Fruit fly (Drosophila melanogaster): ENCODE measurements around the gene CG33645.

dm6 chr2L:13541968-13542367, 9.3 kb downstream of the CG33645 start, which contains the start of gene CG16853:
- TF ChIP-seq Sin3A (optimal IDR thresholded peaks at IDR 0.05) (no peak), psq (optimal IDR thresholded peaks at IDR 0.05) (no peak)

All from Kc167 (cell line).